Fruit fly (Drosophila melanogaster): ENCODE measurements around the gene santa-maria.

- TF ChIP-seq Usf (GFP tag; optimal IDR thresholded peaks at IDR 0.05), result no peak
- no peak for TF ChIP-seq vfl (GFP tag; optimal IDR thresholded peaks at IDR 0.05)
- TF ChIP-seq CG17912 (GFP tag; optimal IDR thresholded peaks at IDR 0.05), result no peak
- TF ChIP-seq Nf-YB (GFP tag; optimal IDR thresholded peaks at IDR 0.05), result no peak
Measured at dm6 chr2L:7447820-7448219, 3.2 kb downstream of the santa-maria start.
